Worm (Caenorhabditis elegans): ENCODE data around the gene Y46G5A.39.

Y46G5A.39 gene

ce11 chrII:12795188-12795587 lies 41.6 kb upstream of the Y46G5A.39 start (continued):
- TF ChIP-seq ztf-6 (GFP tag; IDR thresholded peaks at IDR 0.05) (no peak), egl-18 (GFP tag; IDR thresholded peaks at IDR 0.05) (no peak), lir-1 (GFP tag; conservative IDR thresholded peaks at IDR 0.05) (no peak), T07F8.4 (tag; optimal IDR thresholded peaks at IDR 0.05) (no peak), nhr-120 (GFP tag; IDR thresholded peaks at IDR 0.05) (no peak), dox-1 (GFP tag; IDR thresholded peaks at IDR 0.05) (no peak), ekl-4 (GFP tag; IDR thresholded peaks at IDR 0.05) (no peak), mxl-1 (tag; optimal IDR thresholded peaks at IDR 0.05) (no peak), F37B4.10 (GFP tag; IDR thresholded peaks at IDR 0.05) (0 out of 2 replicates have a peak, but pooled peaks have one; percentile 76), cebp-1 (GFP tag; IDR thresholded peaks at IDR 0.05) (no peak), cebp-1 (tag; optimal IDR thresholded peaks at IDR 0.05) (peak; percentile 39), dpff-1 (tag; optimal IDR thresholded peaks at IDR 0.05) (no peak), rpc-1 (optimal IDR thresholded peaks at IDR 0.05) (no peak), rpc-1 (tag; optimal IDR thresholded peaks at IDR 0.05) (no peak), Y56A3A.18 (GFP tag; IDR thresholded peaks at IDR 0.05) (0 out of 2 replicates have a peak, but pooled peaks have one; percentile 45), lin-35 (GFP tag; optimal IDR thresholded peaks at IDR 0.05) (no peak), hsf-1 (GFP tag; IDR thresholded peaks at IDR 0.05) (no peak), attf-6 (GFP tag; IDR thresholded peaks at IDR 0.05) (no peak), bed-1 (GFP tag; IDR thresholded peaks at IDR 0.05) (no peak), tbp1 (GFP tag; optimal IDR thresholded peaks at IDR 0.05) (no peak), athp-1 (tag; optimal IDR thresholded peaks at IDR 0.05) (no peak), madf-10 (tag; optimal IDR thresholded peaks at IDR 0.05) (no peak), hmg-1.2 (GFP tag; IDR thresholded peaks at IDR 0.05) (no peak), repo-1 (tag; optimal IDR thresholded peaks at IDR 0.05) (peak; percentile 13), lsy-27 (tag; optimal IDR thresholded peaks at IDR 0.05; ENCODE audit: borderline replicate concordance, insufficient read depth) (no peak), chd-7 (tag; optimal IDR thresholded peaks at IDR 0.05) (peak; percentile 19), gei-17 (GFP tag; optimal IDR thresholded peaks at IDR 0.05) (no peak), F52B5.7 (tag; optimal IDR thresholded peaks at IDR 0.05) (peak; percentile 35), Y53F4B.3 (GFP tag; IDR thresholded peaks at IDR 0.05) (no peak), ztf-22 (GFP tag; optimal IDR thresholded peaks at IDR 0.05) (no peak), F23B12.7 (tag; optimal IDR thresholded peaks at IDR 0.05; ENCODE audit: insufficient read depth) (no peak)

DNA sequence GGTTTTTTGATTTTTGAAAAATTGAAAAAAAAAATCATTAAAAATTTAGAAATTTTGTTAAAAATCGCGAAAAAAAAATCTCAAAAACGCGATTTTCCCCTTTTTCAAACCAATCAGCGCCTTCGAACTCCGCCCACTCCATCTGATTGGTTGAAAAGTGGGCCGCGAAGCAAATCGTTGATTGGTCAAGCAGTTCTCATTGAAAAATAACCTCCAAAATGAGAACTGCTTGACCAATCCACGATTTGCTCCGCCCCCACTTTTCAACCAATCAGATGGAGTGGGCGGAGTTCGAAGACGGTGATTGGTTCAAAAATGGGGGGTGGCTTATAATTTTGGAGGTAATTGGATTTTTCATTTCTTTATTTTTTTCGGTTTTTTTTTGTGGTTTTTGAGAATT lies 36.8 kb upstream of the Y46G5A.39 start:
- TF ChIP-seq tbp1 (GFP tag; optimal IDR thresholded peaks at IDR 0.05) (no peak), nfyb-1 (GFP tag; IDR thresholded peaks at IDR 0.05) (peak; percentile 70)

- TF ChIP-seq Y56A3A.18 (GFP tag; IDR thresholded peaks at IDR 0.05), result no peak
- TF ChIP-seq cebp-1 (GFP tag; IDR thresholded peaks at IDR 0.05), result no peak
- peak; percentile 8 for TF ChIP-seq cebp-1 (tag; optimal IDR thresholded peaks at IDR 0.05)
- 0 out of 2 replicates have a peak, but pooled peaks have one; percentile 19 for TF ChIP-seq dox-1 (GFP tag; IDR thresholded peaks at IDR 0.05)
- TF ChIP-seq pha-4 (tag; optimal IDR thresholded peaks at IDR 0.05), result no peak
- TF ChIP-seq B0336.3 (GFP tag; IDR thresholded peaks at IDR 0.05), result 0 out of 2 replicates have a peak, but pooled peaks have one; percentile 32
- peak; percentile 57 for TF ChIP-seq zfh-2 (GFP tag; conservative IDR thresholded peaks at IDR 0.05)
- 0 out of 2 replicates have a peak, but pooled peaks have one; percentile 23 for TF ChIP-seq mcd-1 (GFP tag; IDR thresholded peaks at IDR 0.05)
- TF ChIP-seq nfyb-1 (GFP tag; IDR thresholded peaks at IDR 0.05), result peak; percentile 55; the same call in 1 of the 2 replicates
- TF ChIP-seq cebp-2 (GFP tag; IDR thresholded peaks at IDR 0.05), result 0 out of 2 replicates have a peak, but pooled peaks have one; percentile 69
Measured at ce11 chrII:12789497-12789896, 35.9 kb upstream of the Y46G5A.39 start.

Data from whole organism, young adult.